Fruit fly (Drosophila melanogaster): ENCODE data around the gene Tengl2.

Gene Tengl2

DNA sequence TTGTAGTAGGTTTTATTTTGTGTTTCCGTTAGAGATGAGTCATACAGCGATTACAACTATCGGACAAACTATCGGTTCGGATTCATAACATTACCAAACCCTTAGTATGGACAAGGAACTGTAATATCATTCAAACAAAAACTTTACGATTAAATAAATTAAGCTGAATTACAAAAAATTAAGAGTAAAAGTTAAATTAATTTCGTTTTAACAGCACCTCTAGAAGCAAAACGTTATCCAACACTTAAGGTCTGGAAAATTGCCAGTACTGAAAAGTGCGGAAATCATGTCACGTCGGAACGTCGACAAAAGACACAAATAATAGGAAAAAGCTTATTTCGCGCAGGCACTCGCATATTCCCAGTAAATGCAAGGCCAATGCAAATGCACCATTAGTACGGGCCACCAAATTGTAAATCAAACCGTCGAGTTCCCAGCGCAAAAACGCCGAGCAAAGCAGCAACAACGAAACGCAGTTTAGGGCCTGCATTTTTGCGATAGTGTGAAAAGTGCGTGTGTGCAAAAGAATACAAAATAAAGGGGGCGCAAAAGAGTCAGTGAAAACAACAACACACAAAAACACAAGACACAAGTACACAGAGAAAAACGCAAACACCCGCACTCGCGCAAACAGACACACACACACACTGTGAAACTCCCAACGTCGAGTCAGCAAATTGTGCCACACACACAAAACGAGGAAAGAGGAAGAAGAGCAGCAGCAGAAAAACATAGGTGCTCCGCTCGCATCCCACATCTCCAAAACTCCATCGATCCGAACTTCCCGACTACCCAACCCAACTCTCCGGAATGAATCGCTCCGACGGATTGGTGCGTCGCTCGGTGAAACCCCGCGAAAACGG is 12.7 kb downstream of the Tengl2 start, which contains the start of the genes CG15387 and sau (continued):
- TF ChIP-seq eve (GFP tag; optimal IDR thresholded peaks at IDR 0.05) (no peak), zf30C (GFP tag; optimal IDR thresholded peaks at IDR 0.05) (peak; percentile 65), fd3F (GFP tag; optimal IDR thresholded peaks at IDR 0.05) (peak; percentile 72), CG14667 (GFP tag; IDR thresholded peaks at IDR 0.05) (peak; percentile 65), CG9609 (GFP tag; optimal IDR thresholded peaks at IDR 0.05) (peak; percentile 91), Dll (GFP tag; IDR thresholded peaks at IDR 0.05; ENCODE audit: partially characterized antibody) (peak; percentile 96), CG1792 (GFP tag; optimal IDR thresholded peaks at IDR 0.05) (peak; percentile 77), CG18764 (GFP tag; optimal IDR thresholded peaks at IDR 0.05) (peak; percentile 73), esg (GFP tag; conservative IDR thresholded peaks at IDR 0.05) (peak; percentile 71), lov (optimal IDR thresholded peaks at IDR 0.05) (no peak), lov (GFP tag; IDR thresholded peaks at IDR 0.05) (peak; percentile 76; the same call in 2 of the 3 replicates), Sin3A (optimal IDR thresholded peaks at IDR 0.05) (peak; percentile 60), CG6854 (GFP tag; optimal IDR thresholded peaks at IDR 0.05) (peak; percentile 70), Jarid2 (GFP tag; optimal IDR thresholded peaks at IDR 0.05) (peak; percentile 59), Doc3 (GFP tag; IDR thresholded peaks at IDR 0.05; ENCODE audit: partially characterized antibody) (peak; percentile 97), pho (GFP tag; optimal IDR thresholded peaks at IDR 0.05) (peak; percentile 88), CG3838 (GFP tag; optimal IDR thresholded peaks at IDR 0.05) (peak; percentile 74), CG17328 (GFP tag; IDR thresholded peaks at IDR 0.05) (peak; percentile 76), CG15073 (GFP tag; optimal IDR thresholded peaks at IDR 0.05) (peak; percentile 49), Atf-2 (GFP tag; optimal IDR thresholded peaks at IDR 0.05) (peak; percentile 91), HLH3B (GFP tag; IDR thresholded peaks at IDR 0.05) (peak; percentile 79), Elba2 (GFP tag; optimal IDR thresholded peaks at IDR 0.05) (peak; percentile 51), Bgb (GFP tag; IDR thresholded peaks at IDR 0.05; ENCODE audit: partially characterized antibody) (peak; percentile 88), CG10654 (GFP tag; optimal IDR thresholded peaks at IDR 0.05) (peak; percentile 87), pzg (GFP tag; optimal IDR thresholded peaks at IDR 0.05) (peak; percentile 71), caup (GFP tag; optimal IDR thresholded peaks at IDR 0.05; ENCODE audit: severe bottlenecking) (peak; percentile 88), danr (GFP tag; IDR thresholded peaks at IDR 0.05) (peak; percentile 58), CG2202 (tag; optimal IDR thresholded peaks at IDR 0.05) (peak; percentile 68), mld (GFP tag; IDR thresholded peaks at IDR 0.05; ENCODE audit: partially characterized antibody) (peak; percentile 90), Hr51 (GFP tag; optimal IDR thresholded peaks at IDR 0.05) (peak; percentile 84 to 85), chm (GFP tag; IDR thresholded peaks at IDR 0.05) (peak; percentile 82), croc (GFP tag; conservative IDR thresholded peaks at IDR 0.05) (peak; percentile 65), Vsx1 (GFP tag; optimal IDR thresholded peaks at IDR 0.05) (peak; percentile 76), Sox100B (GFP tag; optimal IDR thresholded peaks at IDR 0.05) (peak; percentile 88), CG15011 (GFP tag; optimal IDR thresholded peaks at IDR 0.05) (peak; percentile 73), CG6791 (GFP tag; IDR thresholded peaks at IDR 0.05; ENCODE audit: partially characterized antibody) (peak; percentile 84), pnt (GFP tag; optimal IDR thresholded peaks at IDR 0.05) (peak; percentile 79), CG2120 (GFP tag; optimal IDR thresholded peaks at IDR 0.05) (peak; percentile 96), Gsc (GFP tag; IDR thresholded peaks at IDR 0.05) (no peak), CTCF (GFP tag; optimal IDR thresholded peaks at IDR 0.05) (peak; percentile 23), HHEX (GFP tag; optimal IDR thresholded peaks at IDR 0.05) (peak; percentile 82), Dip3 (GFP tag; optimal IDR thresholded peaks at IDR 0.05) (peak; percentile 90), CG8281 (tag; optimal IDR thresholded peaks at IDR 0.05) (peak; percentile 50), ems (GFP tag; optimal IDR thresholded peaks at IDR 0.05) (peak; percentile 87), CG6272 (GFP tag; IDR thresholded peaks at IDR 0.05) (peak; percentile 77), CG10366 (GFP tag; IDR thresholded peaks at IDR 0.05) (peak; percentile 80), CG13123 (GFP tag; optimal IDR thresholded peaks at IDR 0.05) (peak; percentile 85), Hr39 (optimal IDR thresholded peaks at IDR 0.05) (no peak), CG2889 (GFP tag; IDR thresholded peaks at IDR 0.05) (peak; percentile 79), Fer3 (tag; optimal IDR thresholded peaks at IDR 0.05) (peak; percentile 86)
